Worm (Caenorhabditis elegans): ENCODE results near the gene szy-4.

DNA sequence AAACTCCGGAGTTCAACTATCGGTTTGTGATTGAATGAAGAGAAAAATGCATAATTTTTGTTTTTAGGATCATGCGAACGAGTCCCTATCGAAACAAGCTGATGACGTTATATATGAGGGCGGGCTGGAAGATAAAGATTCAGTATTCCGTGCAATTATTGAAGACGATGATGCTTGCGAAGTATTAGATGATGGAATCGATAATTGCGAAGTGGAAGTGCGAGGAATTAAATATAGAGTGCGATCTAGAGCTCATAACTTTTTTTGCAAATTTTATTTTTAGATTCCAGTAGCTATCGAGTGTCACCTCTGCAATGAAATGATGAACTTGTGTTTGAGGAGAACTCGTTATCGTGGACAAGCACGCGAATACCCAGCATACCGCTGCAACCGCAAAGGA, 514 bp downstream of the szy-4 start:
- TF ChIP-seq blmp-1 (tag; optimal IDR thresholded peaks at IDR 0.05) (no peak), sptf-1 (tag; optimal IDR thresholded peaks at IDR 0.05) (no peak), nhr-12 (tag; optimal IDR thresholded peaks at IDR 0.05) (no peak), lin-13 (tag; optimal IDR thresholded peaks at IDR 0.05) (no peak), elt-1 (tag; optimal IDR thresholded peaks at IDR 0.05; ENCODE audit: borderline replicate concordance, insufficient read depth) (no peak)

Data from whole organism, mixed stage, embryonic.